Fruit fly (Drosophila melanogaster): Measurements from ENCODE around the gene Hez.

Gene Hez

dm6 chr3L:9854583-9855519 is 39.7 kb downstream of the Hez start, which contains the start of gene RasGAP1:
TSS of gene RasGAP1 (minus strand) at chr3L:9855285.
- TF ChIP-seq CG12605 (GFP tag; IDR thresholded peaks at IDR 0.05): no peak
- no peak for TF ChIP-seq Pif1B (GFP tag; optimal IDR thresholded peaks at IDR 0.05)
- 0 out of 3 replicates have a peak, but pooled peaks have one; percentile 5 for TF ChIP-seq CG4496 (GFP tag; IDR thresholded peaks at IDR 0.05)

DNA sequence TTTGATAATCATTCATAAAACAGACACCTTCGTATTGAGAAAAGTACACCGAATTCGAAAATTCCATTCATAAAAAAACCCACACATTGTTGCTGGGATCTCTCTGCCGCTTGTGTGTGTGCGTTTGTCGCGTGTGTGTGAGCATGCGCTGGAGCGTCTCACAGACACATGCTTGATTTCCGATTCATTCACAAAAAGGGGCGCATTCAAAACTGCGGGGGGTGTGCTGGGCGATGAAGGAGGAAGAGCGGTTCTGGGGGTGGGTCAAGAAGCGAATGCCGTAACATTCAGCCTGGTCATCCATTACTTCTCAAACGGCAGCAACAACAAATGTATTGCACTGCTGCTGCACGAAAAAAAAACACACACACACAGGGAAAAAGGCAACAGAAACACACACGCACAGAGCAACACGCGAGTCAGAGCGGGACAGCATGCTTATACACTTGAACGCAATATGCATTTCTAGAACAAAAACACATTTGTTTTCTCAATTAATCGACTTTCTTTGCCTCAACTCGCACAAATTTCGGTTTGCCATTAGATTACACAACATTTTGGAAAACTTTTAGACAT is 40.6 kb downstream of the Hez start:
- TF ChIP-seq CG9948 (tag; optimal IDR thresholded peaks at IDR 0.05): no peak
- no peak for TF ChIP-seq CG10348 (GFP tag; IDR thresholded peaks at IDR 0.05)
- TF ChIP-seq Pif1A (GFP tag; optimal IDR thresholded peaks at IDR 0.05): no peak
- TF ChIP-seq CG15710 (tag; optimal IDR thresholded peaks at IDR 0.05): no peak
- peak; percentile 34 for TF ChIP-seq Pif1B (GFP tag; optimal IDR thresholded peaks at IDR 0.05)
- TF ChIP-seq CG8159 (tag; optimal IDR thresholded peaks at IDR 0.05): no peak
- TF ChIP-seq CG8301 (tag; optimal IDR thresholded peaks at IDR 0.05): no peak
- peak; percentile 53 for TF ChIP-seq CG32121 (GFP tag; IDR thresholded peaks at IDR 0.05)
- TF ChIP-seq D1 (tag; optimal IDR thresholded peaks at IDR 0.05): no peak
- TF ChIP-seq CG14655 (GFP tag; optimal IDR thresholded peaks at IDR 0.05): peak; percentile 8
- TF ChIP-seq CG13204 (GFP tag; optimal IDR thresholded peaks at IDR 0.05): no peak
- TF ChIP-seq gl (tag; optimal IDR thresholded peaks at IDR 0.05): peak; percentile 10
- TF ChIP-seq CG34367 (tag; optimal IDR thresholded peaks at IDR 0.05): no peak
- peak; percentile 48 for TF ChIP-seq Ets98B (GFP tag; IDR thresholded peaks at IDR 0.05)
- TF ChIP-seq CG4496 (GFP tag; IDR thresholded peaks at IDR 0.05): 0 out of 3 replicates have a peak, but pooled peaks have one; percentile 25
- peak; percentile 57; the same call in 1 of the 2 replicates for TF ChIP-seq CG12605 (GFP tag; IDR thresholded peaks at IDR 0.05)
- TF ChIP-seq fd96Ca (GFP tag; IDR thresholded peaks at IDR 0.05): peak; percentile 69
- TF ChIP-seq Snoo (tag; optimal IDR thresholded peaks at IDR 0.05): no peak
- TF ChIP-seq CG17806 (tag; optimal IDR thresholded peaks at IDR 0.05): no peak
- 0 out of 2 replicates have a peak, but pooled peaks have one; percentile 4 for TF ChIP-seq rn (GFP tag; IDR thresholded peaks at IDR 0.05)
- peak; percentile 56 for TF ChIP-seq EcR (GFP tag; optimal IDR thresholded peaks at IDR 0.05)

dm6 chr3L:9853140-9853746 is 41.3 kb downstream of the Hez start:
- TF ChIP-seq CG17806 (tag; optimal IDR thresholded peaks at IDR 0.05) (no peak), CG15710 (tag; optimal IDR thresholded peaks at IDR 0.05) (peak; percentile 62), CG4496 (GFP tag; IDR thresholded peaks at IDR 0.05) (0 out of 3 replicates have a peak, but pooled peaks have one; percentile 31), CG12605 (GFP tag; IDR thresholded peaks at IDR 0.05) (0 out of 2 replicates have a peak, but pooled peaks have one; percentile 14), CG14655 (GFP tag; optimal IDR thresholded peaks at IDR 0.05) (peak; percentile 28), D1 (tag; optimal IDR thresholded peaks at IDR 0.05) (no peak), CG10348 (GFP tag; IDR thresholded peaks at IDR 0.05) (no peak), Ets98B (GFP tag; IDR thresholded peaks at IDR 0.05) (no peak), CG8301 (tag; optimal IDR thresholded peaks at IDR 0.05) (no peak), fd96Ca (GFP tag; IDR thresholded peaks at IDR 0.05) (no peak), Pif1B (GFP tag; optimal IDR thresholded peaks at IDR 0.05) (no peak), CG9948 (tag; optimal IDR thresholded peaks at IDR 0.05) (no peak), CG32121 (GFP tag; IDR thresholded peaks at IDR 0.05) (no peak), EcR (GFP tag; optimal IDR thresholded peaks at IDR 0.05) (no peak), CG8159 (tag; optimal IDR thresholded peaks at IDR 0.05) (peak; percentile 17), CG34367 (tag; optimal IDR thresholded peaks at IDR 0.05) (peak; percentile 61), gl (tag; optimal IDR thresholded peaks at IDR 0.05) (peak; percentile 25), rn (GFP tag; IDR thresholded peaks at IDR 0.05) (no peak), Snoo (tag; optimal IDR thresholded peaks at IDR 0.05) (no peak), Pif1A (GFP tag; optimal IDR thresholded peaks at IDR 0.05) (peak; percentile 5), CG13204 (GFP tag; optimal IDR thresholded peaks at IDR 0.05) (peak; percentile 77)

DNA sequence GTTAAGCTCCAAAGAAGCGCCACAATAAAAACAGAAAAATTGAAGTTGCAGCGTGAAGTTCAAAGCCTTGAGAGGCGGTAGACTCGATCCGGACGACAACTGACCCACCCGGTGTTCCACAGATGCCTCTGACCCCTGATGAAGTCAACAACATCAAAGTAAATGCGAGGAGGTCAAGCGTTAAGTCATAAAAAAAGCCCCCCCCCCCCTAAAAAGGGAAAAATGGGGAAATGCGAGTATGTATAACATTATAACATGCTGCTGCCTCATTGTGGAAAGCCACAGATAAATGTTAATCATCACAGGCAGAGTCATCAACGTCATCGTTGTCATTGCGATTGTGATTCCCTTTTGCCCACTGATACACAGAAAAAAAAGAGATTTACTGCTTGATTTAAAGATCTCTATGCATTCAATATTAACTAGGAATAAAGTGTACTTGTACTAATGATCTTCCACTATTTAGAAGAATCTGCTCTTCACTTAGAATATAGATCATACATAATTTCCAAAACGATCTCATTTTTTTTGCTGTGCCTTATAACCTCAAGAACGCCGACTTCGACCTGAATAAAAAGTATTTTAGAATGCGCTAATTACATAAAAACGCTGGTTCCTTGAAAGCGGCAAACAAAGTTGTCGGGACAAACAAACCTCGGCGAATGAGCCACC is 43.4 kb downstream of the Hez start:
- TF ChIP-seq CG4496 (GFP tag; IDR thresholded peaks at IDR 0.05) (0 out of 3 replicates have a peak, but pooled peaks have one; percentile 31), CG14655 (GFP tag; optimal IDR thresholded peaks at IDR 0.05) (peak; percentile 7), CG34367 (tag; optimal IDR thresholded peaks at IDR 0.05) (no peak), CG9948 (tag; optimal IDR thresholded peaks at IDR 0.05) (peak; percentile 15), CG17806 (tag; optimal IDR thresholded peaks at IDR 0.05) (peak; percentile 32), CG8159 (tag; optimal IDR thresholded peaks at IDR 0.05) (peak; percentile 22), Pif1A (GFP tag; optimal IDR thresholded peaks at IDR 0.05) (peak; percentile 3), D1 (tag; optimal IDR thresholded peaks at IDR 0.05) (no peak), CG15710 (tag; optimal IDR thresholded peaks at IDR 0.05) (peak; percentile 14)

DNA sequence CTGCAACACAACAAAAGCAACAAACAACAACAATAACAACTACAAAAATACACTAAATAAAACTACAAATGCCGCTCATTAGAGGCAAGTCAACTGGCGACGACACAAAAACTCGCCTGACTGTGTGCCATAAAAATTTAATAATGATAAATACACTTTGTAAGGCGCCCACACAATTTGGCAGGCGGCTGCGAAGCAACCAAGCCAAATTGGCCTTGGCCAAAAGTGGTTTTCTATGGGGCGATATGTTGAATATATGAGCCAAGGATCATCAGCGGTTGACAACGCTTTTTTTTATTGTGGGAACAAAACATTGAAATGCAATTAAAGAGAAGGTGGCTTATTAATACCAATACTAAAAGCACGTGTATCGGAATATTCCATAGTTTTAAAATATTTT is 44.4 kb downstream of the Hez start:
- TF ChIP-seq fd96Ca (GFP tag; IDR thresholded peaks at IDR 0.05): no peak
- no peak for TF ChIP-seq CG4496 (GFP tag; IDR thresholded peaks at IDR 0.05)
- no peak for TF ChIP-seq CG15710 (tag; optimal IDR thresholded peaks at IDR 0.05)
- TF ChIP-seq CG34367 (tag; optimal IDR thresholded peaks at IDR 0.05): no peak
- no peak for TF ChIP-seq gl (tag; optimal IDR thresholded peaks at IDR 0.05)
- TF ChIP-seq CG32121 (GFP tag; IDR thresholded peaks at IDR 0.05): no peak
- no peak for TF ChIP-seq rn (GFP tag; IDR thresholded peaks at IDR 0.05)

All from whole organism, pupa.